Worm (Caenorhabditis elegans) whole organism, L1 larva: ENCODE measurements around the gene M60.7.

ENCODE experiments used
- fos-1 ChIP-seq: fragments of 150-350 bp; optimal IDR thresholded peaks from 2 replicates; lab custom pipeline; 2014; ENCODE audit warnings: missing biosample characterization, missing genetic modification characterization
- unc-86 ChIP-seq: sonication (generic microtip); optimal IDR thresholded peaks from 2 replicates; lab custom pipeline; 2016; ENCODE audit warnings: missing genetic modification characterization, missing compliant biosample characterization

- TF ChIP-seq unc-86 (tag; lab: Kevin White, UChicago) (no peak), fos-1 (tag; lab: Kevin White, UChicago) (no peak)
Measured at ce11 chrX:8224916-8225315, 36.1 kb downstream of the M60.7 start, which contains the start of gene K02A6.2.
